Fruit fly (Drosophila melanogaster): Measurements from ENCODE around the gene ZnT86D.

Gene ZnT86D

dm6 chr3R:11231705-11232261 is 17.4 kb upstream of the ZnT86D start, which contains the start of the genes CG17187 and Dph3:
Gene CG17187 (minus strand): TSS chr3R:11231879.
Gene Dph3 (plus strand): TSS chr3R:11231912.
- TF ChIP-seq CG8478 (optimal IDR thresholded peaks at IDR 0.05) = no peak
- no peak for TF ChIP-seq CTCF (optimal IDR thresholded peaks at IDR 0.05)

- TF ChIP-seq CTCF (optimal IDR thresholded peaks at IDR 0.05) (no peak), CG8478 (optimal IDR thresholded peaks at IDR 0.05) (no peak)
Observed at dm6 chr3R:11231037-11231436, 16.7 kb upstream of the ZnT86D start.

- TF ChIP-seq CTCF (optimal IDR thresholded peaks at IDR 0.05) = no peak
- TF ChIP-seq CG8478 (optimal IDR thresholded peaks at IDR 0.05) = no peak
Observed at dm6 chr3R:11230392-11230791, 16.1 kb upstream of the ZnT86D start, which contains the start of gene GCC88. Gene GCC88 (minus strand): TSS chr3R:11230600.

dm6 chr3R:11226496-11226895 is 12.2 kb upstream of the ZnT86D start, which contains the start of gene CG17726:
Gene CG17726 (plus strand): TSS chr3R:11226762.
- TF ChIP-seq CTCF (optimal IDR thresholded peaks at IDR 0.05) (no peak), CG8478 (optimal IDR thresholded peaks at IDR 0.05) (no peak)

- TF ChIP-seq CTCF (optimal IDR thresholded peaks at IDR 0.05) (no peak), CG8478 (optimal IDR thresholded peaks at IDR 0.05) (no peak)
Observed at dm6 chr3R:11225220-11225619, 10.9 kb upstream of the ZnT86D start, which contains the start of gene scpr-C. Gene scpr-C (plus strand): TSS chr3R:11225520.

dm6 chr3R:11224478-11224877 is 10.1 kb upstream of the ZnT86D start:
- no peak for TF ChIP-seq CG8478 (optimal IDR thresholded peaks at IDR 0.05)

- TF ChIP-seq CTCF (optimal IDR thresholded peaks at IDR 0.05) (no peak), CG8478 (optimal IDR thresholded peaks at IDR 0.05) (no peak)
Observed at dm6 chr3R:11222587-11222986, 8.2 kb upstream of the ZnT86D start.

dm6 chr3R:11221437-11222230 is 7.3 kb upstream of the ZnT86D start, which contains the start of the genes CG6693 and RpL3:
Gene CG6693 (minus strand): TSS chr3R:11221639.
Gene RpL3 (plus strand): TSS chr3R:11221894.
- TF ChIP-seq CG8478 (optimal IDR thresholded peaks at IDR 0.05) (no peak), CTCF (optimal IDR thresholded peaks at IDR 0.05) (peak; percentile 63 to 66)

dm6 chr3R:11219883-11220282 is 5.5 kb upstream of the ZnT86D start, which contains the start of gene CG6689:
Gene CG6689 (minus strand): TSS chr3R:11220064.
- no peak for TF ChIP-seq CG8478 (optimal IDR thresholded peaks at IDR 0.05)

- TF ChIP-seq CG8478 (optimal IDR thresholded peaks at IDR 0.05) (no peak), CTCF (optimal IDR thresholded peaks at IDR 0.05) (peak; percentile 3 to 55)
Observed at dm6 chr3R:11216156-11216630, 1.9 kb upstream of the ZnT86D start, which contains the start of the genes RpS25 and CG4820. Gene RpS25 (minus strand): TSS chr3R:11216287. Gene CG4820 (plus strand): TSS chr3R:11216535.

- peak; percentile 31 to 42 for TF ChIP-seq CTCF (optimal IDR thresholded peaks at IDR 0.05)
- no peak for TF ChIP-seq CG8478 (optimal IDR thresholded peaks at IDR 0.05)
Observed at dm6 chr3R:11211291-11212061, 2.9 kb downstream of the ZnT86D start.

- TF ChIP-seq CG8478 (optimal IDR thresholded peaks at IDR 0.05) = no peak
- TF ChIP-seq CTCF (optimal IDR thresholded peaks at IDR 0.05) = no peak
Observed at dm6 chr3R:11209801-11210402, 4.4 kb downstream of the ZnT86D start, which contains the start of the genes SdhC and Tctp. Gene SdhC (minus strand): TSS chr3R:11209849. Gene Tctp (plus strand): TSS chr3R:11210247.

dm6 chr3R:11208766-11209331 is 5.5 kb downstream of the ZnT86D start:
- TF ChIP-seq CTCF (optimal IDR thresholded peaks at IDR 0.05) (no peak), CG8478 (optimal IDR thresholded peaks at IDR 0.05) (no peak)

dm6 chr3R:11200885-11201421 is 13.4 kb downstream of the ZnT86D start:
- no peak for TF ChIP-seq CTCF (optimal IDR thresholded peaks at IDR 0.05)
- TF ChIP-seq CG8478 (optimal IDR thresholded peaks at IDR 0.05) = no peak

All from S2 (cell line).